Worm (Caenorhabditis elegans): ENCODE measurements around the gene lit-1.

DNA sequence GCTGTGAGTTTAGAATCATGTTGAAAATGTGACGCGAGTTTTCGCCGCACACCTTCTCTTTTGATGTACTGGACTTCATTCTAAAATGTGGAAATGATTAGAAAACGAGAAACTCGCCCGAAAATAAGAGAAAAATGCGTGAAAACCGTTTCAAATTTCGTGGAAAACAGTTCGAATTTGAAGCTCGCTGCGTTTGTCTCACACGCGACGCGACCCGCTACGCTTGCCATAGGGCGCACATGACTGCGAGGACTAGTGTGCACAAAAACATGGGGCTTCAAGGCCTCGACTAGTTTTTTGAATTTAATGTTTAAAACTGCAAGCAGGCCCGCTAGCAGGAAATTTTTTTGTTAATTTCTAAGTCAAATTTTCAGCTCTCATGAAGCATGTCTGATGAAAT, 69.4 kb downstream of the lit-1 start, which contains the start of the genes cyk-4 and pdr-1:
- no peak for TF ChIP-seq unc-62 (GFP tag; optimal IDR thresholded peaks at IDR 0.05)
- TF ChIP-seq pha-4 (tag; optimal IDR thresholded peaks at IDR 0.05), result peak; percentile 45
- no peak for TF ChIP-seq elt-3 (tag; optimal IDR thresholded peaks at IDR 0.05)
- TF ChIP-seq nhr-2 (tag; optimal IDR thresholded peaks at IDR 0.05), result no peak

Measured in whole organism, mixed stage, embryonic.